Worm (Caenorhabditis elegans) whole organism, midembryonic: ENCODE measurements around the gene F35H10.3.
A peak's percentile ranks its signal among the peaks of the same experiment; 100 is the strongest.

ENCODE experiments used
- T22C8.4 ChIP-seq: fragments of 200-800 bp; sonication (Bioruptor generic); IDR thresholded peaks from 2 replicates; pipeline ENCODE4 v1.3.6; 2022; ENCODE audit warnings: missing genetic modification characterization, missing compliant biosample characterization
- cog-1 ChIP-seq: sonication (generic microtip); optimal IDR thresholded peaks from 2 replicates; lab custom pipeline; 2016; ENCODE audit warnings: missing genetic modification characterization, missing compliant biosample characterization
- flt-1 ChIP-seq: fragments of 200-800 bp; sonication (Bioruptor generic); IDR thresholded peaks from 2 replicates; pipeline ENCODE4 v1.3.6; 2022; ENCODE audit warnings: missing genetic modification characterization, missing compliant biosample characterization
- klf-2 ChIP-seq: fragments of 200-800 bp; sonication (Bioruptor generic); conservative IDR thresholded peaks from 2 replicates; pipeline ENCODE4 v1.3.6; 2022; ENCODE audit warnings: missing genetic modification reagents, missing genetic modification characterization, missing compliant biosample characterization
- med-1 ChIP-seq: sonication (generic microtip); optimal IDR thresholded peaks from 2 replicates; lab custom pipeline; 2017; ENCODE audit warnings: missing genetic modification characterization, mild to moderate bottlenecking, missing compliant biosample characterization, antibody characterized with exemption, missing genetic modification reagents; ENCODE audit not compliant: insufficient read depth
- ref-1 ChIP-seq: fragments of 200-800 bp; sonication (Bioruptor generic); conservative IDR thresholded peaks from 2 replicates; pipeline ENCODE4 v1.3.6; 2022; ENCODE audit warnings: missing genetic modification reagents, missing genetic modification characterization, missing compliant biosample characterization
- tab-1 ChIP-seq: fragments of 200-800 bp; sonication (Bioruptor generic); IDR thresholded peaks from 2 replicates; pipeline ENCODE4 v1.3.6; 2022; ENCODE audit warnings: missing genetic modification characterization, missing compliant biosample characterization
- ztf-23 ChIP-seq: fragments of 200-800 bp; sonication (Bioruptor generic); IDR thresholded peaks from 2 replicates; pipeline ENCODE4 v1.3.6; 2022; ENCODE audit warnings: missing genetic modification reagents, missing genetic modification characterization, missing compliant biosample characterization
- ztf-29 ChIP-seq: fragments of 200-800 bp; sonication (Bioruptor generic); IDR thresholded peaks from 2 replicates; pipeline ENCODE4 v1.3.6; 2022; ENCODE audit warnings: missing genetic modification reagents, missing genetic modification characterization, missing compliant biosample characterization

F35H10.3 gene

DNA sequence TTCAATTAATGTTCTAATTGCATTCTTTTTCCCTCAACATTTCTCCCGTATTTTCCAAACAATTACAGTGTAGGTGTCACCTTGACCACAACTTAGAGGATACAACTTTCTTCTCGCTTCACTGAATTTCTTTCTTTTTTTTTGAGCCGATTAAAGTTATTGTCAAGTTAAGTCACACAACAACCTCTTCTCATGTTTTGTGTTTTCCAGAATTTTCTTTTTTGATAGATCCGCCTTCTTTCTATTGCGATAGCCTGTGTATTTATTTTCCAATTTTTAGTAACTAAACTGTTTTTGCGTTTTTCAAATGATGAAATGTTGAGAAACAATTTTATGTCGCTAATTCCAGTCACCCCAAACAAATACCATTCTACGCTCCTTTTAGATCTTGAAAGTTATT is at the start of gene F35H10.3:
Gene F35H10.3 (plus strand): TSS at position 301 of the 400 bp plus-strand sequence.
- TF ChIP-seq T22C8.4 (no peak), klf-2 (GFP tag; lab: Robert Waterston, UW) (no peak), ztf-29 (GFP tag; lab: Robert Waterston, UW) (no peak), med-1 (GFP tag; lab: Kevin White, UChicago) (no peak), flt-1 (GFP tag; lab: Robert Waterston, UW) (no peak), cog-1 (tag; lab: Kevin White, UChicago) (no peak), ref-1 (GFP tag; lab: Robert Waterston, UW) (no peak)

ce11 chrIV:8276609-8277008 is 49.2 kb upstream of the F35H10.3 start, which contains the start of gene K07H8.12:
K07H8.12 (minus strand) TSS chrIV:8276709.
- no peak for TF ChIP-seq cog-1 (tag; lab: Kevin White, UChicago)
- TF ChIP-seq tab-1: no peak
- TF ChIP-seq T22C8.4: no peak
- no peak for TF ChIP-seq ztf-23 (GFP tag; lab: Robert Waterston, UW)
- no peak for TF ChIP-seq ref-1 (GFP tag; lab: Robert Waterston, UW)
- no peak for TF ChIP-seq med-1 (GFP tag; lab: Kevin White, UChicago)
- TF ChIP-seq flt-1 (GFP tag; lab: Robert Waterston, UW): no peak
- no peak for TF ChIP-seq klf-2 (GFP tag; lab: Robert Waterston, UW)
- TF ChIP-seq ztf-29 (GFP tag; lab: Robert Waterston, UW): no peak

DNA sequence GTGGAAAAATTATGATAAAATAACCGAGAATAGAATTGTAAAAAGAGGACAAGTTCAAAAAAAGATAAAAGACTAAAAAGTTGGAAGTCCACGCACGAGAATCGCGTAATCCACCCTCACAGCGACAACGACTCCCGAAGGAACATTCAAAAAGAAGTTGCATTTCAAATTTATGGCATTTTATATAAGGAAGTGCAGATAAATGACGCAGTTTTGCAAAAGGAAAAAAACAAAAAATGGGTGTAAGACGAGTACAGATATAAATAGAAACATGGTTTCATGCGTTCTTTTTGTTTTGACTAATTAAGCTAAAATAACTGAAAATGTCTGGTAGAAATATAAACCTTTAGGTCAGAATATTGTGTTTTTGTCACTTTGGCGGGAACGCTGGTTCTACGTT is 42.6 kb upstream of the F35H10.3 start:
- TF ChIP-seq klf-2 (GFP tag; lab: Robert Waterston, UW): no peak

ce11 chrIV:8286352-8286751 is 39.4 kb upstream of the F35H10.3 start, which contains the start of gene K07H8.9:
K07H8.9 (minus strand) TSS chrIV:8286476.
- no peak for TF ChIP-seq T22C8.4
- no peak for TF ChIP-seq flt-1 (GFP tag; lab: Robert Waterston, UW)
- no peak for TF ChIP-seq ref-1 (GFP tag; lab: Robert Waterston, UW)
- no peak for TF ChIP-seq tab-1
- TF ChIP-seq med-1 (GFP tag; lab: Kevin White, UChicago): no peak
- TF ChIP-seq cog-1 (tag; lab: Kevin White, UChicago): no peak
- no peak for TF ChIP-seq ztf-23 (GFP tag; lab: Robert Waterston, UW)
- no peak for TF ChIP-seq ztf-29 (GFP tag; lab: Robert Waterston, UW)
- no peak for TF ChIP-seq klf-2 (GFP tag; lab: Robert Waterston, UW)

DNA sequence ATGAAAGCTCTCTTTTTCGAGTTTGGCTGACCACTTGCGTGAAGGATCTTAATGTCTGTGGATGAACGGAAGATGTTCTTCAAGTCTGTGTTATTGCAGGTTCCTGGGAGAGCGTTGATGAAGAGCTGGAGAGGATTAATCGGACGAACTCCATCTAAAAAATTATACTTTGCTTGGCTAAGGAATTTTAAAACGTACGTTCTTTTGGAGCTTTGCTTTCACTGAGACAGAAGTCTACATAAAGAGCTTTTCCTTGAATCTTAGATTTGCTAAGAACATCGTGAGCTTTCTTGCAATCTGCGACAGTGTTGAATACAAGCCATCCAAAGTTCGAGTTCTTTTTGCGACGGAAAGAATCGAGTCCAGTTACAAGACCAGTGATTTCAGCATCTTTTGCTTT is 38.5 kb upstream of the F35H10.3 start:
- no peak for TF ChIP-seq klf-2 (GFP tag; lab: Robert Waterston, UW)
- no peak for TF ChIP-seq ref-1 (GFP tag; lab: Robert Waterston, UW)
- TF ChIP-seq cog-1 (tag; lab: Kevin White, UChicago): no peak
- no peak for TF ChIP-seq tab-1
- TF ChIP-seq flt-1 (GFP tag; lab: Robert Waterston, UW): no peak
- no peak for TF ChIP-seq ztf-23 (GFP tag; lab: Robert Waterston, UW)
- no peak for TF ChIP-seq ztf-29 (GFP tag; lab: Robert Waterston, UW)
- TF ChIP-seq med-1 (GFP tag; lab: Kevin White, UChicago): no peak
- no peak for TF ChIP-seq T22C8.4

DNA sequence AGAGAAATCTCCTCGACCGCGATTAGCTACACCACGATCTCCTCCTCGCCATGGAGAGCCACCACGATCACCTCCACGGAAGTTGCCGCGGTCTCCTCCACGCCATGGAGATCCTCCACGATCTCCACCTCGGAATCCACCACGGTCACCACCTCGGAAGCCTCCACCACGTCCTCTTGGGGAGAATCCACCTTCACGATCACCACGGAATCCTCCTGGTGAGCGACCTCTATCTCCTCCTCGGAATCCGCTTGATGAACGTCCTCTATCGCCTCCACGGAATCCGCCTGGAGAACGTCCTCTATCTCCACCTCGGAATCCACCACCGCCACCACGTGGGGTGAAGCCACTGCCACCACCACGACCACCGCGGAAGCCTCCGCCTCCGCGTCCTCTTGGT is 36.7 kb upstream of the F35H10.3 start:
- TF ChIP-seq T22C8.4: no peak
- TF ChIP-seq flt-1 (GFP tag; lab: Robert Waterston, UW): no peak
- TF ChIP-seq ref-1 (GFP tag; lab: Robert Waterston, UW): no peak
- no peak for TF ChIP-seq ztf-29 (GFP tag; lab: Robert Waterston, UW)
- no peak for TF ChIP-seq ztf-23 (GFP tag; lab: Robert Waterston, UW)
- TF ChIP-seq cog-1 (tag; lab: Kevin White, UChicago): no peak
- TF ChIP-seq med-1 (GFP tag; lab: Kevin White, UChicago): no peak
- no peak for TF ChIP-seq tab-1
- no peak for TF ChIP-seq klf-2 (GFP tag; lab: Robert Waterston, UW)

ce11 chrIV:8289505-8289579 is 36.4 kb upstream of the F35H10.3 start, which contains the start of gene nucl-1:
nucl-1 (minus strand) TSS chrIV:8289530.
- TF ChIP-seq ztf-23 (GFP tag; lab: Robert Waterston, UW): no peak
- no peak for TF ChIP-seq flt-1 (GFP tag; lab: Robert Waterston, UW)
- no peak for TF ChIP-seq ztf-29 (GFP tag; lab: Robert Waterston, UW)
- no peak for TF ChIP-seq ref-1 (GFP tag; lab: Robert Waterston, UW)
- no peak for TF ChIP-seq med-1 (GFP tag; lab: Kevin White, UChicago)
- no peak for TF ChIP-seq cog-1 (tag; lab: Kevin White, UChicago)
- no peak for TF ChIP-seq tab-1
- no peak for TF ChIP-seq klf-2 (GFP tag; lab: Robert Waterston, UW)
- TF ChIP-seq T22C8.4: no peak

DNA sequence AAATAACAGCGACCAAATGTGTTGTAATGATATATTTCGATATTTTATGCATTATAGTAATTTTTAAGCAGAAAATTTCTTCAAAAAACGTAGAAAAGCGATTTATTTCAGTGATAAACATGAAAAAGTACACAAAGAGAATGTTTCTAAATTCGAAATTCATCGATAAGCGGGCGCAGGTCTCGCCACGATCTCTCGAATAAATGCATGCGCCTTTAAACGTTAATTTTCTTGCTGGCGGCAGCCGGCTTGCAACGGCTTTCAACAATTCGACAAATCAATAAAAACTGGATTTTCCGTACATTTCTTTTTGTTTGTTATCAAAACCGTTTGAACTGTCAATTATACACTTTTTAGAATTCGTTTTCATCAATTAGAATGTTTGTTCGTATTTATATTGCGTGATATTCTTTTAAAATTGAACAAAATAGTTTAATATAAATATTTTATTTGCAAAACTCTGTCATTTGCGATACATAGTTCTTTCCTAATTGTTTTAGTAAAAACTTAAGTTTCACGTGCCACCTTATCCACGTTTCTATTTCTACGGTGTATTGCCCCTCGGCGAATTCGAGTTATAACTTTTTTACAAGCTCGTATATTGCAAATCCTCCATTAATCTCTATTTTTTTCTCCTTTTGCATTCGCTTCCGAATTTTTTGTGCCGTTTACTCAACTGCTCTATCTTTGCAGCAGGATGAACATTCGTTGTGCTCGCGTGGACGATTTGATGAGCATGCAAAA is 36.0 kb upstream of the F35H10.3 start, which contains the start of gene daf-31:
Gene daf-31 (plus strand): TSS at position 694 of the 744 bp plus-strand sequence.
- TF ChIP-seq ztf-29 (GFP tag; lab: Robert Waterston, UW) (0 out of 2 replicates have a peak, but pooled peaks have one; percentile 39), flt-1 (GFP tag; lab: Robert Waterston, UW) (no peak)

DNA sequence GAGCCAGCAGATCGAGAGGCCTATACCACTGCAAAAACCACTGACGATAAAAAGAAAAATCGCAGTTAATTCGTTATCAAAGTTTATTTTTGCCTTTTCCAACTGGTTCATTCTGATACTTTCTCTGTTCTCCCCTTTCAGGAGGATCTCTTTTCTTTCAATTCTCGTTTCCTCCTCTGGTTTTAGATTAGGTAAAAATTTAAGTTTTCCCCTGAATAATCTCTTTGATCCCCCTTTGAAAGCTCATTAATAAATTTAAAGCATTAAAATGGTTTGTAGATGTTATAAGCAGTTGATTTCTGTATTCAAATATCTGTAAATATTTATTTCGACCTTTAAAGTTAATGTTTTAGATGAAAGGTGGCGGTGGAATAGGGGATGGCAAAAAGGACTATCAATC is 34.5 kb upstream of the F35H10.3 start, which contains the start of gene K07H8.2:
Gene K07H8.2 (plus strand): TSS at position 301 of the 400 bp plus-strand sequence.
- no peak for TF ChIP-seq flt-1 (GFP tag; lab: Robert Waterston, UW)

ce11 chrIV:8294650-8295049 is 31.1 kb upstream of the F35H10.3 start, which contains the start of gene tbce-1:
tbce-1 (plus strand) TSS chrIV:8294690.
- TF ChIP-seq klf-2 (GFP tag; lab: Robert Waterston, UW) (no peak), flt-1 (GFP tag; lab: Robert Waterston, UW) (no peak), tab-1 (no peak), ztf-29 (GFP tag; lab: Robert Waterston, UW) (no peak), cog-1 (tag; lab: Kevin White, UChicago) (no peak), T22C8.4 (no peak), ztf-23 (GFP tag; lab: Robert Waterston, UW) (no peak), med-1 (GFP tag; lab: Kevin White, UChicago) (no peak), ref-1 (GFP tag; lab: Robert Waterston, UW) (no peak)
